Worm (Caenorhabditis elegans): ENCODE results near the gene ani-2.
A peak's percentile ranks its signal among the peaks of the same experiment; 100 is the strongest.

The ani-2 gene

ce11 chrII:6347341-6348118, 17.6 kb downstream of the ani-2 start, which contains the start of gene lgg-1:
Gene lgg-1 (minus strand): TSS chrII:6347719.
- TF ChIP-seq ZK546.5 (tag; optimal IDR thresholded peaks at IDR 0.05) (no peak), ama-1 (optimal IDR thresholded peaks at IDR 0.05) (peak; percentile 98), mml-1 (tag; optimal IDR thresholded peaks at IDR 0.05) (no peak), nhr-25 (tag; optimal IDR thresholded peaks at IDR 0.05) (peak; percentile 83), mdl-1 (tag; optimal IDR thresholded peaks at IDR 0.05) (peak; percentile 10), nhr-77 (tag; optimal IDR thresholded peaks at IDR 0.05) (no peak), zag-1 (tag; optimal IDR thresholded peaks at IDR 0.05) (no peak), nhr-76 (tag; optimal IDR thresholded peaks at IDR 0.05) (no peak), lin-15B (tag; optimal IDR thresholded peaks at IDR 0.05) (peak; percentile 30), ztf-4 (tag; optimal IDR thresholded peaks at IDR 0.05) (no peak), elt-2 (tag; optimal IDR thresholded peaks at IDR 0.05) (no peak), sea-2 (GFP tag; optimal IDR thresholded peaks at IDR 0.05) (no peak), eor-1 (tag; optimal IDR thresholded peaks at IDR 0.05) (no peak), hmg-11 (tag; optimal IDR thresholded peaks at IDR 0.05) (no peak), lsy-12 (tag; optimal IDR thresholded peaks at IDR 0.05) (peak; percentile 60), skn-1 (tag; optimal IDR thresholded peaks at IDR 0.05) (no peak), elt-1 (tag; optimal IDR thresholded peaks at IDR 0.05) (no peak), ceh-9 (tag; optimal IDR thresholded peaks at IDR 0.05) (no peak), nhr-28 (tag; optimal IDR thresholded peaks at IDR 0.05) (no peak), aly-2 (tag; optimal IDR thresholded peaks at IDR 0.05) (no peak), ceh-16 (tag; optimal IDR thresholded peaks at IDR 0.05) (no peak), fkh-10 (GFP tag; optimal IDR thresholded peaks at IDR 0.05) (no peak), fkh-2 (tag; optimal IDR thresholded peaks at IDR 0.05) (no peak), unc-62 (GFP tag; optimal IDR thresholded peaks at IDR 0.05) (no peak), pqm-1 (tag; optimal IDR thresholded peaks at IDR 0.05) (no peak), nhr-67 (tag; optimal IDR thresholded peaks at IDR 0.05) (no peak), nhr-12 (tag; optimal IDR thresholded peaks at IDR 0.05) (no peak), unc-39 (tag; optimal IDR thresholded peaks at IDR 0.05) (no peak), nhr-23 (tag; optimal IDR thresholded peaks at IDR 0.05) (peak; percentile 9), nfya-1 (tag; optimal IDR thresholded peaks at IDR 0.05; ENCODE audit: insufficient read depth) (peak; percentile 73), snpc-4 (tag; optimal IDR thresholded peaks at IDR 0.05) (peak; percentile 4), ceh-82 (tag; optimal IDR thresholded peaks at IDR 0.05) (no peak), lin-39 (tag; optimal IDR thresholded peaks at IDR 0.05) (peak; percentile 40), egl-27 (tag; optimal IDR thresholded peaks at IDR 0.05) (no peak), daf-12 (tag; optimal IDR thresholded peaks at IDR 0.05) (no peak), nhr-43 (tag; optimal IDR thresholded peaks at IDR 0.05; ENCODE audit: poor library complexity, severe bottlenecking) (peak; percentile 63), ztf-11 (tag; optimal IDR thresholded peaks at IDR 0.05) (no peak), elt-3 (tag; optimal IDR thresholded peaks at IDR 0.05) (no peak), egl-5 (tag; optimal IDR thresholded peaks at IDR 0.05) (peak; percentile 29), ceh-28 (tag; optimal IDR thresholded peaks at IDR 0.05) (peak; percentile 74), jun-1 (tag; optimal IDR thresholded peaks at IDR 0.05) (peak; percentile 70), tbx-2 (tag; optimal IDR thresholded peaks at IDR 0.05) (no peak), pha-4 (tag; optimal IDR thresholded peaks at IDR 0.05) (peak; percentile 71), nhr-11 (tag; optimal IDR thresholded peaks at IDR 0.05) (no peak), nhr-237 (tag; optimal IDR thresholded peaks at IDR 0.05) (no peak)

Measured in whole organism, L3 larva.